Fruit fly (Drosophila melanogaster) whole organism, prepupa: ENCODE data around the gene Gr77a.

Source experiments
- CG11294 ChIP-seq: fragments of 200-800 bp; sonication (Bioruptor generic); IDR thresholded peaks from 2 replicates; pipeline ENCODE4 v1.3.6; 2022; ENCODE audit warnings: missing biosample characterization, missing genetic modification characterization
- CG15336 ChIP-seq: fragments of 200-800 bp; sonication (Bioruptor generic); IDR thresholded peaks from 2 replicates; pipeline ENCODE4 v1.3.6; 2022; ENCODE audit warnings: missing biosample characterization, missing genetic modification characterization
- CG9139 ChIP-seq: fragments of 200-800 bp; sonication (Bioruptor generic); optimal IDR thresholded peaks from 3 replicates; lab custom pipeline; 2017; ENCODE audit warnings: missing biosample characterization, mild to moderate bottlenecking, missing genetic modification characterization
- Eip78C ChIP-seq: fragments of 200-800 bp; sonication (Bioruptor generic); peaks from one replicate; lab custom pipeline; 2016; ENCODE audit warnings: missing biosample characterization, missing genetic modification characterization
- Gug ChIP-seq: fragments of 200-800 bp; sonication (Bioruptor generic); IDR thresholded peaks from 2 replicates; pipeline ENCODE4 v1.3.6; 2022; ENCODE audit warnings: missing biosample characterization, missing genetic modification characterization
- OdsH ChIP-seq: fragments of 200-800 bp; sonication (Bioruptor generic); optimal IDR thresholded peaks from 3 replicates; lab custom pipeline; 2016; ENCODE audit warnings: missing biosample characterization, missing genetic modification characterization
- Sox15 ChIP-seq: fragments of 200-800 bp; sonication (Bioruptor generic); optimal IDR thresholded peaks from 3 replicates; lab custom pipeline; 2016; ENCODE audit warnings: missing biosample characterization, missing genetic modification characterization
- cyc ChIP-seq: fragments of 200-800 bp; sonication (Bioruptor generic); optimal IDR thresholded peaks from 3 replicates; lab custom pipeline; 2016; ENCODE audit warnings: missing biosample characterization, missing genetic modification characterization
- fd85E ChIP-seq: fragments of 200-800 bp; sonication (Bioruptor generic); optimal IDR thresholded peaks from 3 replicates; lab custom pipeline; 2016; ENCODE audit warnings: missing biosample characterization, missing genetic modification characterization
- pdm3 ChIP-seq: fragments of 200-800 bp; sonication (Bioruptor generic); optimal IDR thresholded peaks from 3 replicates; lab custom pipeline; 2016; ENCODE audit warnings: missing biosample characterization, missing genetic modification characterization
- ss ChIP-seq, 2 experiments: fragments of 200-800 bp; sonication (Bioruptor generic); optimal IDR thresholded peaks; 2 replicates in 1 of 2; 3 replicates in 1 of 2; lab custom pipeline; 2017 to 2018; ENCODE audit warnings: mild to moderate bottlenecking in 2 of 2, missing biosample characterization in 2 of 2, missing genetic modification characterization in 2 of 2, moderate library complexity in 1 of 2
- topi ChIP-seq: fragments of 200-800 bp; sonication (Bioruptor generic); optimal IDR thresholded peaks from 3 replicates; lab custom pipeline; 2016; ENCODE audit warnings: missing biosample characterization, missing genetic modification characterization

dm6 chr3L:20784394-20784793, 45.2 kb upstream of the Gr77a start:
- TF ChIP-seq Eip78C (GFP tag; lab: Kevin White, UChicago), result no peak
- TF ChIP-seq Gug (GFP tag; lab: Robert Waterston, UW), result no peak
- TF ChIP-seq CG9139 (GFP tag; lab: Kevin White, UChicago), result no peak
- no peak for TF ChIP-seq cyc (GFP tag; lab: Kevin White, UChicago)
- TF ChIP-seq pdm3 (GFP tag; lab: Kevin White, UChicago), result no peak
- TF ChIP-seq Sox15 (GFP tag; lab: Kevin White, UChicago), result no peak
- TF ChIP-seq CG11294, result no peak
- no peak for TF ChIP-seq topi (GFP tag; lab: Kevin White, UChicago)
- no peak for TF ChIP-seq fd85E (GFP tag; lab: Kevin White, UChicago)
- no peak for TF ChIP-seq OdsH (GFP tag; lab: Kevin White, UChicago)
- no peak for TF ChIP-seq ss (GFP tag; optimal IDR thresholded peaks at IDR 0.05; lab: Kevin White, UChicago)
- TF ChIP-seq CG15336 (GFP tag; lab: Robert Waterston, UW), result peak; percentile 6; the same call in 1 of the 2 replicates
